Fruit fly (Drosophila melanogaster) whole organism, wandering third instar larva: ENCODE measurements around the gene CG5641.
"Not testable (repeated sequence)": the region's sequence is repeated elsewhere in the genome, so short reads cannot be mapped to it uniquely, and the experiment has no call there.

ENCODE experiments used
- Abd-B ChIP-seq: fragments of >200 bp; optimal IDR thresholded peaks from 2 replicates; lab custom pipeline; 2017; ENCODE audit warnings: missing biosample characterization, missing genetic modification characterization
- CG32264 ChIP-seq: fragments of 200-800 bp; sonication (Bioruptor generic); optimal IDR thresholded peaks from 2 replicates; lab custom pipeline; 2016; ENCODE audit warnings: missing biosample characterization, missing genetic modification characterization
- CrebA ChIP-seq: fragments of 200-800 bp; sonication (Bioruptor generic); optimal IDR thresholded peaks from 2 replicates; lab custom pipeline; 2016; ENCODE audit warnings: missing biosample characterization, mild to moderate bottlenecking, missing genetic modification characterization, borderline replicate concordance
- Dif ChIP-seq: fragments of 200-275, 200-300 bp; sonication (Bioruptor generic); optimal IDR thresholded peaks from 2 replicates; lab custom pipeline; 2018; ENCODE audit warnings: missing biosample characterization, missing genetic modification characterization; ENCODE audit not compliant: partially characterized antibody
- GATAd ChIP-seq: sonication (Bioruptor generic); optimal IDR thresholded peaks from 2 replicates; lab custom pipeline; 2016; ENCODE audit warnings: missing biosample characterization, missing genetic modification characterization
- Hr78 ChIP-seq: fragments of >200 bp; optimal IDR thresholded peaks from 2 replicates; lab custom pipeline; 2017; ENCODE audit warnings: missing biosample characterization, missing genetic modification characterization
- Hr83 ChIP-seq: fragments of 200-300 bp; sonication (Bioruptor generic); optimal IDR thresholded peaks from 2 replicates; lab custom pipeline; 2016; ENCODE audit warnings: missing biosample characterization, mild to moderate bottlenecking, missing genetic modification characterization, moderate library complexity; ENCODE audit not compliant: poor library complexity, severe bottlenecking
- Jra ChIP-seq: sonication (Bioruptor generic); optimal IDR thresholded peaks from 2 replicates; lab custom pipeline; 2016; ENCODE audit warnings: missing biosample characterization, missing genetic modification characterization
- Mio ChIP-seq: sonication (Bioruptor generic); optimal IDR thresholded peaks from 2 replicates; lab custom pipeline; 2016; ENCODE audit warnings: missing biosample characterization, missing genetic modification characterization
- Myc ChIP-seq: fragments of >200 bp; optimal IDR thresholded peaks from 2 replicates; lab custom pipeline; 2017
- N ChIP-seq: fragments of >200 bp; optimal IDR thresholded peaks from 2 replicates; lab custom pipeline; 2018; ENCODE audit warnings: missing biosample characterization, missing external identifiers, missing genetic modification characterization
- Rel ChIP-seq, 2 experiments: fragments of 200-800 bp; sonication (Bioruptor generic) in 1 of 2; optimal IDR thresholded peaks; 2 replicates in 1 of 2; 3 replicates in 1 of 2; lab custom pipeline; 2016 to 2019; ENCODE audit warnings: mild to moderate bottlenecking in 2 of 2, missing biosample characterization in 2 of 2, missing genetic modification characterization in 2 of 2, moderate library complexity in 1 of 2
- Sp1 ChIP-seq: fragments of 200-800 bp; sonication (Bioruptor generic); optimal IDR thresholded peaks from 3 replicates; lab custom pipeline; 2019; ENCODE audit warnings: missing biosample characterization, mild to moderate bottlenecking, missing genetic modification characterization, moderate library complexity
- Vsx2 ChIP-seq: fragments of 200-300, 225-300 bp; sonication (Bioruptor generic); optimal IDR thresholded peaks from 2 replicates; lab custom pipeline; 2018; ENCODE audit warnings: missing biosample characterization, missing genetic modification characterization; ENCODE audit not compliant: partially characterized antibody
- brk ChIP-seq: fragments of 200-800 bp; sonication (Bioruptor generic); optimal IDR thresholded peaks from 2 replicates; lab custom pipeline; 2016; ENCODE audit warnings: missing biosample characterization, mild to moderate bottlenecking, missing genetic modification characterization
- dl ChIP-seq, 2 experiments: fragments of 175-275, 200-275 bp in 1 of 2; fragments of 200-275 bp in 1 of 2; sonication (Bioruptor generic); optimal IDR thresholded peaks; lab custom pipeline; 2018; ENCODE audit warnings: mild to moderate bottlenecking in 2 of 2, missing biosample characterization in 2 of 2, missing genetic modification characterization in 2 of 2, moderate library complexity in 2 of 2; ENCODE audit not compliant: partially characterized antibody in 2 of 2, insufficient read depth in 1 of 2
- dmrt93B ChIP-seq: fragments of 200-800 bp; sonication (Bioruptor generic); optimal IDR thresholded peaks from 2 replicates; lab custom pipeline; 2018; ENCODE audit warnings: missing biosample characterization, mild to moderate bottlenecking, missing genetic modification characterization
- dsf ChIP-seq: sonication (Bioruptor generic); optimal IDR thresholded peaks from 2 replicates; lab custom pipeline; 2016; ENCODE audit warnings: missing biosample characterization, missing genetic modification characterization, borderline replicate concordance
- fru ChIP-seq: fragments of 200-800 bp; sonication (Bioruptor generic); optimal IDR thresholded peaks from 3 replicates; lab custom pipeline; 2016; ENCODE audit warnings: missing biosample characterization, mild to moderate bottlenecking, missing genetic modification characterization
- h ChIP-seq: fragments of 200-800 bp; sonication (Bioruptor generic); optimal IDR thresholded peaks from 3 replicates; lab custom pipeline; 2016; ENCODE audit warnings: missing biosample characterization, mild to moderate bottlenecking, missing genetic modification characterization
- jim ChIP-seq: fragments of 175-275, 200-325 bp; sonication (Bioruptor generic); optimal IDR thresholded peaks from 2 replicates; lab custom pipeline; 2016; ENCODE audit warnings: missing biosample characterization, mild to moderate bottlenecking, missing genetic modification characterization
- pan ChIP-seq: fragments of >200 bp; optimal IDR thresholded peaks from 2 replicates; lab custom pipeline; 2017
- psq ChIP-seq: fragments of 200-800 bp; sonication (Bioruptor generic); optimal IDR thresholded peaks from 3 replicates; lab custom pipeline; 2017; ENCODE audit warnings: missing biosample characterization, mild to moderate bottlenecking, missing genetic modification characterization, moderate library complexity
- rgr ChIP-seq: fragments of 200-800 bp; sonication (Bioruptor generic); optimal IDR thresholded peaks from 3 replicates; lab custom pipeline; 2016; ENCODE audit warnings: missing biosample characterization, mild to moderate bottlenecking, missing genetic modification characterization
- sage ChIP-seq: fragments of 200-800 bp; sonication (Bioruptor generic); optimal IDR thresholded peaks from 2 replicates; lab custom pipeline; 2016; ENCODE audit warnings: missing biosample characterization, mild to moderate bottlenecking, missing genetic modification characterization
- sv ChIP-seq: fragments of 200-800 bp; sonication (Bioruptor generic); optimal IDR thresholded peaks from 3 replicates; lab custom pipeline; 2016; ENCODE audit warnings: missing biosample characterization, missing genetic modification characterization
- tai ChIP-seq: sonication (Bioruptor generic); optimal IDR thresholded peaks from 2 replicates; lab custom pipeline; 2016; ENCODE audit warnings: missing biosample characterization, missing genetic modification characterization
- usp ChIP-seq: fragments of >200 bp; optimal IDR thresholded peaks from 2 replicates; lab custom pipeline; 2017; ENCODE audit warnings: missing biosample characterization, missing genetic modification characterization
- woc ChIP-seq: sonication (Bioruptor generic); optimal IDR thresholded peaks from 2 replicates; lab custom pipeline; 2016; ENCODE audit warnings: missing biosample characterization, mild to moderate bottlenecking, missing genetic modification characterization

Gene CG5641

dm6 chr3R:12429120-12429610 is at the start of gene CG5641, which contains the start of gene CG5245:
Gene CG5641 (minus strand): TSS chr3R:12429282.
Gene CG5245 (plus strand): TSS chr3R:12429560.
- TF ChIP-seq CG32264: no peak
- TF ChIP-seq pan (lab: Kevin White, UChicago): no peak
- no peak for TF ChIP-seq Rel (GFP tag; optimal IDR thresholded peaks at IDR 0.05; lab: Kevin White, UChicago)
- TF ChIP-seq Rel (tag; optimal IDR thresholded peaks at IDR 0.05; lab: Kevin White, UChicago): peak; percentile 66

- TF ChIP-seq Mio (GFP tag; lab: Kevin White, UChicago); fru; Sp1 (GFP tag; lab: Kevin White, UChicago): not testable (repeated sequence)
Observed at dm6 chr3R:12467675-12468074, 38.6 kb upstream of the CG5641 start, which contains the start of gene Hsp70Ba. Gene Hsp70Ba (minus strand): TSS chr3R:12467776.

- TF ChIP-seq Hr78, tai, sv (GFP tag; lab: Kevin White, UChicago): not testable (repeated sequence)
Observed at dm6 chr3R:12465198-12465597, 36.1 kb upstream of the CG5641 start, which contains the start of gene CG5608. Gene CG5608 (minus strand): TSS chr3R:12465298.

- TF ChIP-seq CrebA: no peak
- no peak for TF ChIP-seq sage (GFP tag; lab: Kevin White, UChicago)
- TF ChIP-seq CG32264: no peak
- TF ChIP-seq jim (GFP tag; lab: Kevin White, UChicago): no peak
- no peak for TF ChIP-seq tai (GFP tag; lab: Kevin White, UChicago)
- TF ChIP-seq brk (GFP tag; lab: Kevin White, UChicago): no peak
- TF ChIP-seq sv (GFP tag; lab: Kevin White, UChicago): no peak
- TF ChIP-seq Vsx2: no peak
- TF ChIP-seq Sp1 (GFP tag; lab: Kevin White, UChicago): no peak
- no peak for TF ChIP-seq Dif (GFP tag; lab: Kevin White, UChicago)
- no peak for TF ChIP-seq Rel (GFP tag; optimal IDR thresholded peaks at IDR 0.05; lab: Kevin White, UChicago)
- TF ChIP-seq Rel (tag; optimal IDR thresholded peaks at IDR 0.05; lab: Kevin White, UChicago): peak; percentile 11
- TF ChIP-seq rgr (GFP tag; lab: Kevin White, UChicago): no peak
- TF ChIP-seq psq (GFP tag; lab: Kevin White, UChicago): peak; percentile 91
- TF ChIP-seq Abd-B (GFP tag; lab: Kevin White, UChicago): no peak
- no peak for TF ChIP-seq woc
- peak; percentile 23 for TF ChIP-seq Myc (lab: Kevin White, UChicago)
- TF ChIP-seq, all 38 proteins: peak for 3
Observed at dm6 chr3R:12459879-12460522, 30.9 kb upstream of the CG5641 start, which contains the start of the genes CG5961 and Polr3C. Gene CG5961 (minus strand): TSS chr3R:12460294. Gene Polr3C (plus strand): TSS chr3R:12460414.

- TF ChIP-seq Hr78 (GFP tag; lab: Kevin White, UChicago) (no peak), Jra (no peak), dsf (no peak), dl (GFP tag; optimal IDR thresholded peaks at IDR 0.05; lab: Kevin White, UChicago; ENCODE audit: insufficient read depth in 1 of 2, partially characterized antibody in 2 of 2) (no peak), GATAd (GFP tag; lab: Kevin White, UChicago) (no peak), Dif (GFP tag; lab: Kevin White, UChicago) (no peak), Hr83 (GFP tag; lab: Kevin White, UChicago) (no peak), dmrt93B (GFP tag; lab: Kevin White, UChicago) (no peak), Mio (GFP tag; lab: Kevin White, UChicago) (no peak), jim (GFP tag; lab: Kevin White, UChicago) (no peak), sage (GFP tag; lab: Kevin White, UChicago) (no peak), h (GFP tag; lab: Kevin White, UChicago) (no peak), N (GFP tag; lab: Kevin White, UChicago) (no peak), usp (no peak), psq (GFP tag; lab: Kevin White, UChicago) (no peak), CG32264 (no peak)
Observed at dm6 chr3R:12456370-12456940, 27.4 kb upstream of the CG5641 start, which contains the start of gene trus. Gene trus (plus strand): TSS chr3R:12456573.
